Worm (Caenorhabditis elegans) whole organism, dauer: ENCODE data around the gene R01B10.2.

Experiments used
- unc-62 ChIP-seq: sonication (generic microtip); optimal IDR thresholded peaks from 2 replicates; lab custom pipeline; 2017; ENCODE audit warnings: missing biosample characterization, missing genetic modification reagents, missing genetic modification characterization

The R01B10.2 gene

ce11 chrV:6033512-6033911 is 7.8 kb downstream of the R01B10.2 start:
- no peak for TF ChIP-seq unc-62 (GFP tag; lab: Kevin White, UChicago)

ce11 chrV:6031585-6031984 is 9.7 kb downstream of the R01B10.2 start:
- no peak for TF ChIP-seq unc-62 (GFP tag; lab: Kevin White, UChicago)

ce11 chrV:6030559-6030975 is 10.7 kb downstream of the R01B10.2 start:
- TF ChIP-seq unc-62 (GFP tag; lab: Kevin White, UChicago), result no peak

ce11 chrV:6022076-6022475 is 19.2 kb downstream of the R01B10.2 start:
- TF ChIP-seq unc-62 (GFP tag; lab: Kevin White, UChicago), result no peak

- no peak for TF ChIP-seq unc-62 (GFP tag; lab: Kevin White, UChicago)
Measured at ce11 chrV:6018944-6019450, 22.3 kb downstream of the R01B10.2 start, which contains the start of gene picc-1. picc-1 (plus strand) TSS chrV:6018994.

- TF ChIP-seq unc-62 (GFP tag; lab: Kevin White, UChicago), result no peak
Measured at ce11 chrV:6017630-6018029, 23.6 kb downstream of the R01B10.2 start, which contains the start of the genes rpt-2 and aps-1. rpt-2 (minus strand) TSS chrV:6017669. aps-1 (plus strand) TSS chrV:6017970.

- no peak for TF ChIP-seq unc-62 (GFP tag; lab: Kevin White, UChicago)
Measured at ce11 chrV:6016097-6016496, 25.2 kb downstream of the R01B10.2 start.

- TF ChIP-seq unc-62 (GFP tag; lab: Kevin White, UChicago), result no peak
Measured at ce11 chrV:6015546-6016089, 25.7 kb downstream of the R01B10.2 start.

- no peak for TF ChIP-seq unc-62 (GFP tag; lab: Kevin White, UChicago)
Measured at ce11 chrV:6012401-6012800, 28.9 kb downstream of the R01B10.2 start.

ce11 chrV:6010642-6011041 is 30.6 kb downstream of the R01B10.2 start:
- no peak for TF ChIP-seq unc-62 (GFP tag; lab: Kevin White, UChicago)

ce11 chrV:6007927-6008326 is 33.3 kb downstream of the R01B10.2 start:
- no peak for TF ChIP-seq unc-62 (GFP tag; lab: Kevin White, UChicago)

- no peak for TF ChIP-seq unc-62 (GFP tag; lab: Kevin White, UChicago)
Measured at ce11 chrV:6003301-6003700, 38.0 kb downstream of the R01B10.2 start, which contains the start of gene fos-1. fos-1 (plus strand) TSS chrV:6003601.

- no peak for TF ChIP-seq unc-62 (GFP tag; lab: Kevin White, UChicago)
Measured at ce11 chrV:6000368-6000802, 40.9 kb downstream of the R01B10.2 start.

ce11 chrV:5996114-5996513 is 45.2 kb downstream of the R01B10.2 start, which contains the start of gene cpg-4:
cpg-4 (plus strand) TSS chrV:5996416.
- TF ChIP-seq unc-62 (GFP tag; lab: Kevin White, UChicago), result no peak

- TF ChIP-seq unc-62 (GFP tag; lab: Kevin White, UChicago), result no peak
Measured at ce11 chrV:5995598-5995997, 45.7 kb downstream of the R01B10.2 start.

ce11 chrV:5991490-5992069 is 49.7 kb downstream of the R01B10.2 start:
- no peak for TF ChIP-seq unc-62 (GFP tag; lab: Kevin White, UChicago)
